Fruit fly (Drosophila melanogaster): Measurements from ENCODE around the gene CG4829.

CG4829 gene

DNA sequence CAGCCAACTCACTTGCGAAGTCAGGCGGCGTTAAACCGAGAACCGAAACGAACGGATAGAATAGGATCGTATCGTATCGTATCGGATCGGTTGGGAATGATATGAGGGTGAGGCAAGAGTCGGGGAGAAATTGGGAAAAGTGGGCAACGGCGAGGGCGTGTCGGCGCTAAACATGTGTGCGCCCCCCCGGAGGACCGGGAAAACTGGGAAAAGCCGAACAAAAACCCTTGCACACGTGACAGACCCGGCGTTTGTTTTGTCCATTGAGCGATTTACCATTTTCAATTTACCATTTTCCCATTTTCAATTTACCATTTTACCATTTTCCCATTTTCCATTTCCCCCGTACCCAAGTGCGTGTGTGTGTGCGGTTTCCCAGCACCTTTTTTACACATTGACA lies 36.4 kb upstream of the CG4829 start (continued):
- TF ChIP-seq Six4 (GFP tag; optimal IDR thresholded peaks at IDR 0.05) (no peak), jumu (GFP tag; optimal IDR thresholded peaks at IDR 0.05) (no peak), CG17912 (GFP tag; optimal IDR thresholded peaks at IDR 0.05) (no peak), CG3995 (GFP tag; optimal IDR thresholded peaks at IDR 0.05) (no peak), chm (GFP tag; IDR thresholded peaks at IDR 0.05) (no peak), crp (GFP tag; optimal IDR thresholded peaks at IDR 0.05) (no peak), CG7745 (tag; optimal IDR thresholded peaks at IDR 0.05) (no peak), CG4854 (GFP tag; optimal IDR thresholded peaks at IDR 0.05) (no peak), trem (tag; optimal IDR thresholded peaks at IDR 0.05) (no peak), CG6683 (GFP tag; optimal IDR thresholded peaks at IDR 0.05) (no peak), cwo (GFP tag; optimal IDR thresholded peaks at IDR 0.05) (no peak), pros (GFP tag; optimal IDR thresholded peaks at IDR 0.05) (peak; percentile 16), Oli (tag; optimal IDR thresholded peaks at IDR 0.05) (no peak), maf-S (GFP tag; optimal IDR thresholded peaks at IDR 0.05) (no peak), CG30431 (GFP tag; optimal IDR thresholded peaks at IDR 0.05) (no peak), CG5180 (GFP tag; optimal IDR thresholded peaks at IDR 0.05) (no peak), CG13624 (GFP tag; optimal IDR thresholded peaks at IDR 0.05) (no peak), H15 (GFP tag; IDR thresholded peaks at IDR 0.05) (no peak), HHEX (GFP tag; optimal IDR thresholded peaks at IDR 0.05) (no peak), kni (GFP tag; optimal IDR thresholded peaks at IDR 0.05) (peak; percentile 59), lab (GFP tag; optimal IDR thresholded peaks at IDR 0.05) (no peak), da (GFP tag; optimal IDR thresholded peaks at IDR 0.05) (no peak), CG12299 (tag; optimal IDR thresholded peaks at IDR 0.05) (no peak), Deaf1 (tag; optimal IDR thresholded peaks at IDR 0.05) (peak; percentile 38), CG10654 (GFP tag; optimal IDR thresholded peaks at IDR 0.05) (no peak), croc (GFP tag; conservative IDR thresholded peaks at IDR 0.05) (no peak), Hand (GFP tag; optimal IDR thresholded peaks at IDR 0.05) (no peak), crol (GFP tag; IDR thresholded peaks at IDR 0.05) (0 out of 2 replicates have a peak, but pooled peaks have one; percentile 33), CG14050 (GFP tag; IDR thresholded peaks at IDR 0.05) (no peak), emc (GFP tag; optimal IDR thresholded peaks at IDR 0.05) (no peak)

DNA sequence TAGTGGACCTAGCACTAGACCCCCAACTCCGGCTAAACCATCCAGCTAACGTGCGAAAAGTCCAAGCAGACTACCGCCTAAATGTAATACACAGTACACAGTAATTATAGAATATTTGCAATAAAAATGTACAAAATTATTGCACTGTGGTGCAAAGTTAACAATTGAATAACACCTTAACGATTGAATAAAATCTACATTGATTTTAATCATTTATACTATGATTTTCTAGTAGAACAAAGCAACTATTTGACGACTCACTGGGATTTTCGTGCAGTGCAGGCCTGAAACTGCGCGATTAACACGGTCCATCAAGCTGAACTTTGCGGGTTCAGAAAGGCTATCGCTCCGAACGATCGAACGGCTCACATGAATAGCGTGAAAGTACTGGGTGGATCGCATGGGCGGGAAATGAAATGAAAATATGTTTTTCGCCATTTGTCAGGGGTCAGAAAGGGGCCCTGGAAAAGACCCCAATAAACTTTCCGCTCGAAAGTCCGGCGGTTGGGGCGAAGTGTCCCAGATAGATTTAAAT lies 33.3 kb upstream of the CG4829 start:
- TF ChIP-seq row (GFP tag; IDR thresholded peaks at IDR 0.05) (0 out of 3 replicates have a peak, but pooled peaks have one; percentile 19), Drgx (GFP tag; IDR thresholded peaks at IDR 0.05) (peak; percentile 20; the same call in 1 of the 2 replicates), CG18262 (tag; optimal IDR thresholded peaks at IDR 0.05) (peak; percentile 3), Xrp1 (GFP tag; IDR thresholded peaks at IDR 0.05) (0 out of 2 replicates have a peak, but pooled peaks have one; percentile 7), Hr78 (GFP tag; optimal IDR thresholded peaks at IDR 0.05) (peak in 1 of 2 experiments; percentile 70), CG1603 (tag; optimal IDR thresholded peaks at IDR 0.05) (peak; percentile 27), CG11504 (tag; optimal IDR thresholded peaks at IDR 0.05) (peak; percentile 9), CG2129 (GFP tag; IDR thresholded peaks at IDR 0.05; ENCODE audit: partially characterized antibody) (no peak), NK7.1 (GFP tag; optimal IDR thresholded peaks at IDR 0.05) (no peak), z (GFP tag; IDR thresholded peaks at IDR 0.05) (no peak), sens (GFP tag) (peak; percentile 78), Med (GFP tag) (peak; percentile 72)

Measured in whole organism, embryonic.